Fruit fly (Drosophila melanogaster) whole organism, embryonic: ENCODE measurements around the gene sol.
A peak's percentile ranks its signal among the peaks of the same experiment; 100 is the strongest.

Experiments used
- Antp ChIP-seq: fragments of 200-800 bp; sonication (Bioruptor generic); optimal IDR thresholded peaks from 3 replicates; lab custom pipeline; 2016; ENCODE audit warnings: missing biosample characterization, missing genetic modification characterization
- Blimp-1 ChIP-seq: fragments of 200-800 bp; sonication (Bioruptor generic); optimal IDR thresholded peaks from 3 replicates; lab custom pipeline; 2018; ENCODE audit warnings: missing biosample characterization, missing genetic modification characterization, mild to moderate bottlenecking, moderate library complexity, missing genetic modification reagents
- CG10959 ChIP-seq: fragments of 200-800 bp; sonication (Bioruptor generic); IDR thresholded peaks from 2 replicates; pipeline ENCODE4 v1.3.6; 2022; ENCODE audit warnings: missing biosample characterization, missing genetic modification characterization
- CG12659 ChIP-seq: fragments of 200-800 bp; sonication (Bioruptor generic); optimal IDR thresholded peaks from 3 replicates; lab custom pipeline; 2017; ENCODE audit warnings: mild to moderate bottlenecking, missing biosample characterization, missing genetic modification reagents, missing genetic modification characterization
- CG13624 ChIP-seq: fragments of 200-800 bp; sonication (Bioruptor generic); optimal IDR thresholded peaks from 2 replicates; lab custom pipeline; 2016; ENCODE audit warnings: missing biosample characterization, missing genetic modification characterization
- CG14014 ChIP-seq: fragments of 200-800 bp; sonication (Bioruptor generic); IDR thresholded peaks from 2 replicates; pipeline ENCODE4 v1.3.6; 2022; ENCODE audit warnings: missing biosample characterization, missing genetic modification characterization
- CG1529 ChIP-seq: fragments of 200-800 bp; sonication (Bioruptor generic); optimal IDR thresholded peaks from 3 replicates; lab custom pipeline; 2018; ENCODE audit warnings: missing biosample characterization, missing genetic modification characterization
- CG17912 ChIP-seq: fragments of 200-800 bp; sonication (Bioruptor generic); optimal IDR thresholded peaks from 2 replicates; lab custom pipeline; 2018; ENCODE audit warnings: missing biosample characterization, mild to moderate bottlenecking, missing genetic modification characterization
- CG2889 ChIP-seq: fragments of 200-800 bp; sonication (Bioruptor generic); IDR thresholded peaks from 3 replicates; pipeline ENCODE4 v1.3.6; 2022; ENCODE audit warnings: missing biosample characterization, missing genetic modification characterization
- CG3726 ChIP-seq: fragments of 200-800 bp; sonication (Bioruptor generic); IDR thresholded peaks from 3 replicates; pipeline ENCODE4, ENCODE4 v1.3.6; 2022; ENCODE audit warnings: missing biosample characterization, missing genetic modification characterization
- CG7745 ChIP-seq: fragments of 200-800 bp; sonication (Bioruptor generic); optimal IDR thresholded peaks from 2 replicates; lab custom pipeline; 2018; ENCODE audit warnings: missing biosample characterization, mild to moderate bottlenecking, missing genetic modification characterization, moderate library complexity
- CG8359 ChIP-seq: fragments of 200-800 bp; sonication (Bioruptor generic); optimal IDR thresholded peaks from 2 replicates; lab custom pipeline; 2017; ENCODE audit warnings: missing biosample characterization, mild to moderate bottlenecking, missing genetic modification characterization, borderline replicate concordance
- CG9215 ChIP-seq: fragments of 200-800 bp; sonication (Bioruptor generic); IDR thresholded peaks from 2 replicates; pipeline ENCODE4 v1.3.6; 2022; ENCODE audit warnings: missing biosample characterization, missing genetic modification characterization
- CG9817 ChIP-seq: fragments of 200-800 bp; sonication (Bioruptor generic); optimal IDR thresholded peaks from 2 replicates; lab custom pipeline; 2018; ENCODE audit warnings: missing biosample characterization, mild to moderate bottlenecking, missing genetic modification characterization, moderate library complexity
- CG9876 ChIP-seq: fragments of 200-800 bp; sonication (Bioruptor generic); optimal IDR thresholded peaks from 2 replicates; lab custom pipeline; 2016; ENCODE audit warnings: missing biosample characterization, missing genetic modification characterization
- Drgx ChIP-seq: fragments of 200-800 bp; sonication (Bioruptor generic); IDR thresholded peaks from 2 replicates; pipeline ENCODE4 v1.3.6; 2022; ENCODE audit warnings: missing biosample characterization, missing genetic modification characterization
- GATAe ChIP-seq: fragments of 200-800 bp; sonication (Bioruptor generic); conservative IDR thresholded peaks from 2 replicates; pipeline ENCODE4 v1.3.6; 2022; ENCODE audit warnings: missing biosample characterization, missing genetic modification characterization
- Hr3 ChIP-seq: fragments of 200-800 bp; sonication (Bioruptor generic); optimal IDR thresholded peaks from 3 replicates; lab custom pipeline; 2016; ENCODE audit warnings: missing biosample characterization, missing genetic modification characterization
- Kr ChIP-seq: fragments of 200-800 bp; sonication (Bioruptor generic); optimal IDR thresholded peaks from 2 replicates; lab custom pipeline; 2017; ENCODE audit warnings: missing biosample characterization, mild to moderate bottlenecking, missing genetic modification characterization
- Oaz ChIP-seq: fragments of 200-800 bp; sonication (Bioruptor generic); IDR thresholded peaks from 2 replicates; pipeline ENCODE4 v1.3.6; 2022; ENCODE audit warnings: missing biosample characterization, missing genetic modification characterization
- Sry-β ChIP-seq: fragments of 200-800 bp; sonication (Bioruptor generic); optimal IDR thresholded peaks from 2 replicates; lab custom pipeline; 2018; ENCODE audit warnings: missing biosample characterization, mild to moderate bottlenecking, missing genetic modification characterization, moderate library complexity
- Taf1 ChIP-seq: fragments of 200-800 bp; sonication (Bioruptor generic); IDR thresholded peaks from 2 replicates; pipeline ENCODE4 v1.3.6; 2022; ENCODE audit warnings: missing biosample characterization, missing genetic modification characterization
- abd-A ChIP-seq: fragments of 200-800 bp; sonication (Bioruptor generic); optimal IDR thresholded peaks from 3 replicates; lab custom pipeline; 2019; ENCODE audit warnings: missing biosample characterization, mild to moderate bottlenecking, missing genetic modification characterization, moderate library complexity
- bbx ChIP-seq: fragments of 200-800 bp; sonication (Bioruptor generic); IDR thresholded peaks from 2 replicates; pipeline ENCODE4 v1.3.6; 2022; ENCODE audit warnings: missing biosample characterization, missing genetic modification characterization; ENCODE audit not compliant: partially characterized antibody
- bcd ChIP-seq: fragments of 200-800 bp; sonication (Bioruptor generic); optimal IDR thresholded peaks from 2 replicates; lab custom pipeline; 2017; ENCODE audit warnings: missing biosample characterization, mild to moderate bottlenecking, missing genetic modification characterization
- bowl ChIP-seq: fragments of 200-800 bp; sonication (Bioruptor generic); IDR thresholded peaks from 2 replicates; pipeline ENCODE4 v1.3.6; 2022; ENCODE audit warnings: missing biosample characterization, missing genetic modification characterization
- da ChIP-seq: fragments of 200-800 bp; sonication (Bioruptor generic); optimal IDR thresholded peaks from 2 replicates; lab custom pipeline; 2016; ENCODE audit warnings: missing biosample characterization, missing genetic modification characterization
- dmrt99B ChIP-seq: fragments of 200-800 bp; sonication (Bioruptor generic); optimal IDR thresholded peaks from 2 replicates; lab custom pipeline; 2018; ENCODE audit warnings: missing biosample characterization, mild to moderate bottlenecking, missing genetic modification characterization, moderate library complexity
- dysf ChIP-seq: fragments of 200-800 bp; sonication (Bioruptor generic); IDR thresholded peaks from 3 replicates; pipeline ENCODE4 v1.3.6; 2022; ENCODE audit warnings: missing biosample characterization, missing genetic modification characterization
- eyg ChIP-seq: fragments of 200-800 bp; sonication (Bioruptor generic); optimal IDR thresholded peaks from 3 replicates; lab custom pipeline; 2016; ENCODE audit warnings: missing biosample characterization, missing genetic modification characterization
- fd102C ChIP-seq: fragments of 200-800 bp; sonication (Bioruptor generic); optimal IDR thresholded peaks from 2 replicates; lab custom pipeline; 2018; ENCODE audit warnings: missing biosample characterization, mild to moderate bottlenecking, missing genetic modification characterization, moderate library complexity
- h ChIP-seq: fragments of >200 bp; optimal IDR thresholded peaks from 2 replicates; lab custom pipeline; 2017
- hbn ChIP-seq: fragments of 200-800 bp; sonication (Bioruptor generic); IDR thresholded peaks from 2 replicates; pipeline ENCODE4 v1.3.6; 2022; ENCODE audit warnings: missing biosample characterization, missing genetic modification characterization; ENCODE audit not compliant: partially characterized antibody
- jing ChIP-seq: fragments of 200-800 bp; sonication (Bioruptor generic); optimal IDR thresholded peaks from 2 replicates; lab custom pipeline; 2018; ENCODE audit warnings: missing biosample characterization, mild to moderate bottlenecking, missing genetic modification characterization
- knrl ChIP-seq: fragments of 200-800 bp; sonication (Bioruptor generic); IDR thresholded peaks from 3 replicates; pipeline ENCODE4 v1.3.6; 2022; ENCODE audit warnings: missing biosample characterization, missing genetic modification characterization; ENCODE audit not compliant: partially characterized antibody
- lola ChIP-seq, 3 experiments: fragments of >200 bp in 2 of 3; fragments of 200-800 bp in 1 of 3; sonication (Bioruptor generic) in 1 of 3; optimal IDR thresholded peaks; 2 replicates each; lab custom pipeline; 2017 to 2019; ENCODE audit warnings: missing biosample characterization in 3 of 3, missing genetic modification characterization in 3 of 3, mild to moderate bottlenecking in 1 of 3, moderate library complexity in 1 of 3
- lov ChIP-seq, 2 experiments: fragments of 200-800 bp in 1 of 2; fragments of >200 bp in 1 of 2; sonication (Bioruptor generic) in 1 of 2; IDR thresholded peaks in 1 of 2; optimal IDR thresholded peaks in 1 of 2; 2 replicates in 1 of 2; 3 replicates in 1 of 2; pipeline versions ENCODE4 v1.3.6 to Lab custom; 2017 to 2022; ENCODE audit warnings: missing biosample characterization in 1 of 2, missing genetic modification characterization in 1 of 2
- nerfin-2 ChIP-seq: fragments of 200-800 bp; sonication (Bioruptor generic); IDR thresholded peaks from 2 replicates; pipeline ENCODE4 v1.3.6; 2022; ENCODE audit warnings: missing biosample characterization, missing genetic modification characterization; ENCODE audit not compliant: partially characterized antibody
- onecut ChIP-seq: fragments of 200-800 bp; sonication (Bioruptor generic); IDR thresholded peaks from 2 replicates; pipeline ENCODE4 v1.3.6; 2022; ENCODE audit warnings: missing biosample characterization, missing genetic modification characterization
- phol ChIP-seq: fragments of 200-800 bp; sonication (Bioruptor generic); optimal IDR thresholded peaks from 3 replicates; lab custom pipeline; 2018; ENCODE audit warnings: missing biosample characterization, mild to moderate bottlenecking, missing genetic modification characterization, moderate library complexity
- pum ChIP-seq: fragments of 200-800 bp; sonication (Bioruptor generic); optimal IDR thresholded peaks from 2 replicates; lab custom pipeline; 2016; ENCODE audit warnings: missing biosample characterization, missing genetic modification characterization
- ro ChIP-seq: fragments of 200-800 bp; sonication (Bioruptor generic); IDR thresholded peaks from 2 replicates; pipeline ENCODE4 v1.3.6; 2022; ENCODE audit warnings: missing biosample characterization, missing genetic modification characterization
- sima ChIP-seq: fragments of 200-800 bp; sonication (Bioruptor generic); optimal IDR thresholded peaks from 2 replicates; lab custom pipeline; 2016; ENCODE audit warnings: missing biosample characterization, missing genetic modification characterization
- sqz ChIP-seq: fragments of 200-800 bp; sonication (Bioruptor generic); optimal IDR thresholded peaks from 3 replicates; lab custom pipeline; 2018; ENCODE audit warnings: missing biosample characterization, mild to moderate bottlenecking, missing genetic modification characterization
- tio ChIP-seq: fragments of 200-800 bp; sonication (Bioruptor generic); optimal IDR thresholded peaks from 2 replicates; lab custom pipeline; 2017; ENCODE audit warnings: missing biosample characterization, missing genetic modification characterization, inconsistent platforms
- trem ChIP-seq: fragments of 200-800 bp; optimal IDR thresholded peaks from 3 replicates; lab custom pipeline; 2019; ENCODE audit warnings: missing biosample characterization, mild to moderate bottlenecking, missing genetic modification characterization, moderate library complexity
- tx ChIP-seq: fragments of 200-800 bp; sonication (Bioruptor generic); optimal IDR thresholded peaks from 2 replicates; lab custom pipeline; 2016; ENCODE audit warnings: missing biosample characterization, missing genetic modification characterization
- wdn ChIP-seq: fragments of 200-800 bp; sonication (Bioruptor generic); IDR thresholded peaks from 2 replicates; pipeline ENCODE4 v1.3.6; 2022; ENCODE audit warnings: missing biosample characterization, missing genetic modification characterization
- zfh1 ChIP-seq: fragments of 200-800 bp; sonication (Bioruptor generic); IDR thresholded peaks from 3 replicates; pipeline ENCODE4 v1.3.6; 2022; ENCODE audit warnings: missing biosample characterization, missing genetic modification characterization

sol gene

DNA sequence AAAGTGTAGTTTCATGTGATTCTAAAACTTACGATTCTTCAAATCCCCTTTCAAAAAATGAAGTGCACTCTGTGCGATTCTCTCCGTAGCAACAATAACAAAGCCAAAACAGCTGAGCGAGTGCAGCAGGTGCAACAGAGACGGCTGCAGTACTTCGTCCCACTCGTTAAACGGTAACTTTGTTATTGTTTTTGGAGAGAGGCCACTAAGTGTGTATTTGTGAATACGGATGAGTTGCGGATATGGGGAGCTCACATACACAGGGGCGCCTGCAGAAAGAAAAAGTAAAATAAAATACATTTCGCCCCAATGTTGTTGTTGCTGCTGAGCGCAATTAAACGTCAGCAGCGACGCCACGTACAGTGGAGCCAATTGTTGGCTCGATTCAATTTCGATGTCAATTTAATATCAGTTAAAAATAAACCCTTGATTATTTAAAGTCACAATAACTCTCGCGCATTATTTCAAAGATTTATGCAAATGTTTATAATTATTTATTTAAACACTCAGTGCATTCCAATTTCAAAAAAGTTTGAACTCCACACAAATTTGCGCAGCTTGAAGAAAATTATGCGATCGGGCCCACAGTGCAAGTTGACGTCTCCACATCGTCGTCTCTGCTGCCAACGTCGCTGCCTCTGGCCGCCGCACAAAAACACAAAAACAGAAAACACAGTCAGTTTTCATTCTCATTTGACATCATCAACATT lies 17.4 kb downstream of the sol start (continued):
- peak in 1 of 3 experiments; percentile 95 for TF ChIP-seq lola (GFP tag; optimal IDR thresholded peaks at IDR 0.05; lab: Kevin White, UChicago)
- TF ChIP-seq Kr (GFP tag; lab: Kevin White, UChicago): no peak
- TF ChIP-seq bcd (GFP tag; lab: Kevin White, UChicago): peak; percentile 99
- TF ChIP-seq phol: peak; percentile 97
- TF ChIP-seq knrl (GFP tag; lab: Robert Waterston, UW): peak; percentile 41; the same call in 1 of the 3 replicates
- TF ChIP-seq trem (tag; lab: Kevin White, UChicago): peak; percentile 93
- no peak for TF ChIP-seq h (lab: Kevin White, UChicago)
- peak; percentile 99 for TF ChIP-seq dmrt99B (tag; lab: Kevin White, UChicago)
- TF ChIP-seq CG2889 (GFP tag; lab: Robert Waterston, UW): peak; percentile 92
- TF ChIP-seq Taf1: peak; percentile 94
- peak; percentile 92 for TF ChIP-seq pum (GFP tag; lab: Kevin White, UChicago)
- peak; percentile 85 for TF ChIP-seq sima (GFP tag; lab: Kevin White, UChicago)
- TF ChIP-seq CG7745 (tag; lab: Kevin White, UChicago): peak; percentile 5
- TF ChIP-seq lov (optimal IDR thresholded peaks at IDR 0.05; lab: Kevin White, UChicago): no peak
- TF ChIP-seq lov (GFP tag; IDR thresholded peaks at IDR 0.05; lab: Robert Waterston, UW): peak; percentile 82
- peak; percentile 94 for TF ChIP-seq zfh1 (GFP tag; lab: Robert Waterston, UW)
- TF ChIP-seq Blimp-1: peak; percentile 96
- TF ChIP-seq wdn: peak; percentile 94
- TF ChIP-seq nerfin-2 (GFP tag; lab: Robert Waterston, UW): no peak
- TF ChIP-seq CG9876: peak; percentile 88
- TF ChIP-seq sqz: peak; percentile 94
- TF ChIP-seq hbn (GFP tag; lab: Robert Waterston, UW): no peak
- peak; percentile 94 for TF ChIP-seq CG17912
- TF ChIP-seq CG12659 (GFP tag; lab: Kevin White, UChicago): peak; percentile 99
- TF ChIP-seq CG10959 (GFP tag; lab: Robert Waterston, UW): peak; percentile 86
- TF ChIP-seq CG8359: peak; percentile 91
- TF ChIP-seq fd102C (GFP tag; lab: Kevin White, UChicago): peak; percentile 43
- TF ChIP-seq jing (GFP tag; lab: Kevin White, UChicago): peak; percentile 95
- TF ChIP-seq Antp: peak; percentile 92
- TF ChIP-seq CG13624 (GFP tag; lab: Kevin White, UChicago): peak; percentile 96
- TF ChIP-seq abd-A (tag; lab: Kevin White, UChicago): peak; percentile 96
- TF ChIP-seq CG9817: peak; percentile 98
- TF ChIP-seq CG3726: peak; percentile 94
- peak; percentile 91 for TF ChIP-seq eyg (GFP tag; lab: Kevin White, UChicago)
- TF ChIP-seq Drgx (GFP tag; lab: Robert Waterston, UW): peak; percentile 97
- TF ChIP-seq bowl: peak; percentile 91
- TF ChIP-seq ro: peak; percentile 80
- peak; percentile 81 for TF ChIP-seq da (GFP tag; lab: Kevin White, UChicago)
- peak; percentile 83 for TF ChIP-seq GATAe (GFP tag; lab: Robert Waterston, UW)
- TF ChIP-seq Oaz (GFP tag; lab: Robert Waterston, UW): peak; percentile 97
- peak; percentile 62 for TF ChIP-seq Sry-β (GFP tag; lab: Kevin White, UChicago)
- TF ChIP-seq Hr3 (GFP tag; lab: Kevin White, UChicago): peak; percentile 97
- TF ChIP-seq tx (GFP tag; lab: Kevin White, UChicago): peak; percentile 95
- TF ChIP-seq CG9215 (GFP tag; lab: Robert Waterston, UW): peak; percentile 96
- peak; percentile 97 for TF ChIP-seq CG14014
- TF ChIP-seq onecut: peak; percentile 92
- peak; percentile 56; the same call in 1 of the 2 replicates for TF ChIP-seq bbx
- TF ChIP-seq dysf (GFP tag; lab: Robert Waterston, UW): peak; percentile 99
- TF ChIP-seq CG1529 (GFP tag; lab: Kevin White, UChicago): peak; percentile 97
- TF ChIP-seq tio: peak; percentile 98
